Worm (Caenorhabditis elegans): ENCODE data around the gene abcf-3.

abcf-3 gene

DNA sequence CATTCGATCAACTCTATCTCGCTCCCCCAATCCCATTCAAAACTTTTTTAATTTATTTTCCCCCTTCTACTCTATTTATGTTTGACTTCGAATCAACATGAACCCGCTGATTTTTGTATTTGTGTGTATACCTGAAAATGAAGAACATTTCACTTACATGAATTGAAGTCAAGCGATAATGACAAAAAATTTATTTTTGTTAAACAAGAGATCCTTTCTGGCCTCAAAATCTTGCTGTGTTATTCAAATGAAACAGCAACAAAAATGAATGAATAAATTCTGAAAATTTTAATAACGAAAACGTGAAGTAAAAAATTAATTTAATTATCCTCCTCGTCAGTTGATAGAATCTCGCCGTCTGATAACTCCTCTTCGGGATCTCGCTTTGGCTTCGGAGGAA lies 29.2 kb downstream of the abcf-3 start:
- TF ChIP-seq K02D7.2 (tag; optimal IDR thresholded peaks at IDR 0.05) (no peak), tbx-2 (tag; optimal IDR thresholded peaks at IDR 0.05) (no peak), syd-9 (tag; optimal IDR thresholded peaks at IDR 0.05) (no peak), lim-6 (tag; optimal IDR thresholded peaks at IDR 0.05) (no peak), tbx-7 (tag; optimal IDR thresholded peaks at IDR 0.05) (no peak), elt-2 (tag; optimal IDR thresholded peaks at IDR 0.05) (no peak), ceh-6 (GFP tag; optimal IDR thresholded peaks at IDR 0.05) (no peak), C08G9.2 (tag; optimal IDR thresholded peaks at IDR 0.05) (no peak)

DNA sequence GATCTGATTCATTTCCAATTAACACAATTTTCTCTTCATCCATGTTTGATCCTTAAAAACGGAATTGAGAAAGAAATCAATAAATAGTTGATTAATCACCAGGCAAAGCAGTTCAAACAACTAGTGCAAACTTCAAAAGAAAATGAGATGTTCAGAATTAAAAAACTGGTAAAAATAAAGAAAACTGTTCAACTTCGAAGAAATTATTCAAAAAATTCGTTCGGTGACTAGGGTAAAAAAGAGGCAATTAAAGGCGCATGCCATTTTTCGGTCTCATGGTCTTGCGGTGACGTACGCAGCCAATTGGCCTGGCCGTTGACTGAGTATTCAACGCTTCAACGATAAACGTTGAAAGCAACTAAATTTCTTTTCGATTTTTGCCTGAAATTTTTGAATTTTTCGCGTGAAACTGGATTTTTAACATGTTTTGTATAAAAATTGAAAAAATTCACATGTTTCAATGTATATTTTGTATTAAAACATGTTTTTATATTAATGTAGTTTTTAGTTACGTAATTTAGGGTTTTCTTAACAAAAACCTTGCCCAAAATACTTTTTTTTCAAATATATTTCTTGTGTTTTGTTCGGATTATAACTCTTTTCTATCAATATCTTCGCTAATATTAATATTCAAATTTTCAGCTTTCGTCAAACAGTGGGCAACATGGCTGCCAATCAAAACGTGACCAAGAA lies 33.1 kb downstream of the abcf-3 start, which contains the start of the genes sna-3 and rps-3:
Gene sna-3, minus strand, starts transcription at position 51 of the 693 bp plus-strand sequence.
Gene rps-3, plus strand, starts transcription at position 643 of the 693 bp plus-strand sequence.
- TF ChIP-seq mec-3 (tag; optimal IDR thresholded peaks at IDR 0.05; ENCODE audit: borderline replicate concordance), result no peak
- no peak for TF ChIP-seq syd-9 (tag; optimal IDR thresholded peaks at IDR 0.05)
- TF ChIP-seq C08G9.2 (tag; optimal IDR thresholded peaks at IDR 0.05), result no peak
- TF ChIP-seq ceh-19 (GFP tag; optimal IDR thresholded peaks at IDR 0.05), result no peak
- TF ChIP-seq K02D7.2 (tag; optimal IDR thresholded peaks at IDR 0.05), result no peak
- TF ChIP-seq unc-3 (GFP tag; conservative IDR thresholded peaks at IDR 0.05), result no peak
- TF ChIP-seq unc-3 (tag; optimal IDR thresholded peaks at IDR 0.05), result no peak
- no peak for TF ChIP-seq ztf-16 (tag; optimal IDR thresholded peaks at IDR 0.05)
- no peak for TF ChIP-seq ceh-34 (tag; optimal IDR thresholded peaks at IDR 0.05)
- TF ChIP-seq rnt-1 (tag; optimal IDR thresholded peaks at IDR 0.05), result peak; percentile 63
- no peak for TF ChIP-seq zip-5 (tag; optimal IDR thresholded peaks at IDR 0.05)
- no peak for TF ChIP-seq fkh-10 (GFP tag; optimal IDR thresholded peaks at IDR 0.05)
- no peak for TF ChIP-seq eyg-1 (tag; optimal IDR thresholded peaks at IDR 0.05)
- no peak for TF ChIP-seq npax-4 (tag; optimal IDR thresholded peaks at IDR 0.05)
- TF ChIP-seq tbx-2 (tag; optimal IDR thresholded peaks at IDR 0.05), result peak; percentile 32
- TF ChIP-seq pat-9 (tag; optimal IDR thresholded peaks at IDR 0.05), result no peak
- no peak for TF ChIP-seq nhr-232 (tag; optimal IDR thresholded peaks at IDR 0.05)
- no peak for TF ChIP-seq lim-6 (tag; optimal IDR thresholded peaks at IDR 0.05)
- TF ChIP-seq sox-4 (tag; optimal IDR thresholded peaks at IDR 0.05), result no peak
- TF ChIP-seq madf-2 (tag; optimal IDR thresholded peaks at IDR 0.05), result no peak
- no peak for TF ChIP-seq ceh-48 (tag; optimal IDR thresholded peaks at IDR 0.05)
- no peak for TF ChIP-seq ceh-30 (tag; optimal IDR thresholded peaks at IDR 0.05)
- TF ChIP-seq ama-1 (optimal IDR thresholded peaks at IDR 0.05), result no peak
- no peak for TF ChIP-seq ceh-22 (tag; optimal IDR thresholded peaks at IDR 0.05)
- no peak for TF ChIP-seq pag-3 (tag; optimal IDR thresholded peaks at IDR 0.05; ENCODE audit: borderline replicate concordance)
- no peak for TF ChIP-seq elt-4 (tag; optimal IDR thresholded peaks at IDR 0.05)
- no peak for TF ChIP-seq hlh-15 (tag; optimal IDR thresholded peaks at IDR 0.05)
- TF ChIP-seq hlh-30 (tag; optimal IDR thresholded peaks at IDR 0.05; ENCODE audit: insufficient read depth), result peak; percentile 81
- TF ChIP-seq lin-11 (tag; optimal IDR thresholded peaks at IDR 0.05), result no peak
- no peak for TF ChIP-seq pqm-1 (tag; optimal IDR thresholded peaks at IDR 0.05)
- TF ChIP-seq pax-1 (tag; optimal IDR thresholded peaks at IDR 0.05), result no peak
- peak; percentile 39 for TF ChIP-seq unc-42 (tag; optimal IDR thresholded peaks at IDR 0.05)
- no peak for TF ChIP-seq T23F11.4 (GFP tag; optimal IDR thresholded peaks at IDR 0.05)
- TF ChIP-seq F13H6.1 (tag; optimal IDR thresholded peaks at IDR 0.05), result no peak
- peak; percentile 2 for TF ChIP-seq elt-2 (tag; optimal IDR thresholded peaks at IDR 0.05)
- no peak for TF ChIP-seq sdc-2 (tag; optimal IDR thresholded peaks at IDR 0.05)
- no peak for TF ChIP-seq hlh-13 (GFP tag; optimal IDR thresholded peaks at IDR 0.05)
- no peak for TF ChIP-seq ceh-24 (tag; optimal IDR thresholded peaks at IDR 0.05)
- TF ChIP-seq ceh-31 (tag; optimal IDR thresholded peaks at IDR 0.05), result peak; percentile 78
- peak; percentile 82 for TF ChIP-seq nfya-1 (tag; optimal IDR thresholded peaks at IDR 0.05)
- no peak for TF ChIP-seq ceh-9 (tag; optimal IDR thresholded peaks at IDR 0.05)
- no peak for TF ChIP-seq K09A11.1 (tag; optimal IDR thresholded peaks at IDR 0.05; ENCODE audit: insufficient read depth)
- TF ChIP-seq hlh-6 (tag; optimal IDR thresholded peaks at IDR 0.05), result no peak
- no peak for TF ChIP-seq pha-2 (tag; optimal IDR thresholded peaks at IDR 0.05)
- no peak for TF ChIP-seq ref-2 (tag; optimal IDR thresholded peaks at IDR 0.05)
- no peak for TF ChIP-seq gmeb-2 (tag; optimal IDR thresholded peaks at IDR 0.05)
- no peak for TF ChIP-seq tbx-7 (tag; optimal IDR thresholded peaks at IDR 0.05)
- TF ChIP-seq ttx-3 (tag; optimal IDR thresholded peaks at IDR 0.05), result no peak
- TF ChIP-seq unc-55 (GFP tag; optimal IDR thresholded peaks at IDR 0.05), result peak; percentile 16

Data from whole organism, late embryonic.